Worm (Caenorhabditis elegans): Measurements from ENCODE around the gene F46C3.2.

- TF ChIP-seq dao-5 (tag; optimal IDR thresholded peaks at IDR 0.05) (no peak), W03F9.2 (tag; optimal IDR thresholded peaks at IDR 0.05) (no peak), him-1 (tag; optimal IDR thresholded peaks at IDR 0.05) (no peak)
These were observed at the start of gene F46C3.2 for ce11 chrX:11418667-11419066.
